Fruit fly (Drosophila melanogaster): Measurements from ENCODE around the gene melt.

DNA sequence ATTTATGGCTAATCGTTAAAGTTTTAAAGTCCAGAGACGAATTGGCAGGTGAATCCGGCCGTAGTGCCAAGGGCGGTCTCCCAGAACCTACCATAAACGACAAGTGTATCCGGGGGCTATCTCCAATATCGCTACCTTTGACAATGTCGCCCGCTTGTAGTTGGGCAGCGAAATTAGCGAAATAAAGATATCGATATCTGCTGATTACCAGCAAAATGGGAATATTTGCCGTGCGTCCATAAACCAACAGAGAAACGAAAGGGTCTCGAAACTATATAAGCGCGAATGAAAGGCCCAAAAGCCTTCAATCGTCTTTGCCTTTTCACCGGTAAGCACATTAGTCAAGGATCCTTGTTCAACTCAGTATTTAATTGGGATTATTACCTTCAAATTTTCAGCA is 3.7 kb upstream of the melt start, which contains the start of gene Acbp3:
- TF ChIP-seq toe (GFP tag; optimal IDR thresholded peaks at IDR 0.05) (no peak), cnc (optimal IDR thresholded peaks at IDR 0.05) (no peak), CG1620 (GFP tag; optimal IDR thresholded peaks at IDR 0.05) (no peak), bab1 (GFP tag; optimal IDR thresholded peaks at IDR 0.05) (no peak), Clk (GFP tag; optimal IDR thresholded peaks at IDR 0.05) (no peak), CG7101 (tag; optimal IDR thresholded peaks at IDR 0.05) (no peak), CG5204 (GFP tag; optimal IDR thresholded peaks at IDR 0.05) (no peak), kay (GFP tag; ENCODE audit: borderline replicate concordance) (no peak), CG7045 (GFP tag; optimal IDR thresholded peaks at IDR 0.05) (no peak), tj (GFP tag; optimal IDR thresholded peaks at IDR 0.05) (no peak)
